Worm (Caenorhabditis elegans) whole organism, late embryonic: Measurements from ENCODE around the gene wrt-2.

Experiments
- C08G9.2 ChIP-seq: sonication (generic microtip); optimal IDR thresholded peaks from 2 replicates; lab custom pipeline; 2016; ENCODE audit warnings: mild to moderate bottlenecking, missing genetic modification characterization, moderate library complexity, missing compliant biosample characterization
- C38D4.7 ChIP-seq: fragments of 200-800 bp; sonication (Bioruptor generic); optimal IDR thresholded peaks from 2 replicates; lab custom pipeline; 2018; ENCODE audit warnings: mild to moderate bottlenecking, missing genetic modification characterization, moderate library complexity, missing compliant biosample characterization
- F13H6.1 ChIP-seq: sonication (generic microtip); optimal IDR thresholded peaks from 2 replicates; lab custom pipeline; 2016; ENCODE audit warnings: missing genetic modification characterization, missing compliant biosample characterization
- K09A11.1 ChIP-seq: sonication (generic microtip); optimal IDR thresholded peaks from 2 replicates; lab custom pipeline; 2017; ENCODE audit warnings: antibody characterized with exemption, mild to moderate bottlenecking, missing genetic modification characterization, missing compliant biosample characterization; ENCODE audit not compliant: insufficient read depth
- Y22D7AL.16 ChIP-seq: sonication (generic microtip); optimal IDR thresholded peaks from 2 replicates; lab custom pipeline; 2016; ENCODE audit warnings: missing genetic modification characterization, missing compliant biosample characterization
- ahr-1 ChIP-seq: sonication (generic microtip); optimal IDR thresholded peaks from 2 replicates; lab custom pipeline; 2016; ENCODE audit warnings: missing genetic modification characterization, missing compliant biosample characterization
- ceh-18 ChIP-seq: sonication (generic microtip); optimal IDR thresholded peaks from 2 replicates; lab custom pipeline; 2016; ENCODE audit warnings: missing genetic modification characterization, missing compliant biosample characterization
- ceh-2 ChIP-seq: sonication (generic microtip); optimal IDR thresholded peaks from 2 replicates; lab custom pipeline; 2016; ENCODE audit warnings: missing genotype, missing genetic modification characterization, missing compliant biosample characterization
- ceh-22 ChIP-seq: sonication (generic microtip); optimal IDR thresholded peaks from 2 replicates; lab custom pipeline; 2017; ENCODE audit warnings: missing biosample characterization, missing genetic modification characterization
- ceh-24 ChIP-seq: sonication (generic microtip); optimal IDR thresholded peaks from 2 replicates; lab custom pipeline; 2016; ENCODE audit warnings: mild to moderate bottlenecking, missing genetic modification characterization, missing compliant biosample characterization
- ceh-31 ChIP-seq: sonication (generic microtip); optimal IDR thresholded peaks from 2 replicates; lab custom pipeline; 2016; ENCODE audit warnings: missing genetic modification characterization, missing compliant biosample characterization
- ceh-34 ChIP-seq: sonication (generic microtip); optimal IDR thresholded peaks from 2 replicates; lab custom pipeline; 2016; ENCODE audit warnings: mild to moderate bottlenecking, missing genetic modification characterization, missing compliant biosample characterization
- ceh-45 ChIP-seq: fragments of 200-800 bp; sonication (Bioruptor generic); IDR thresholded peaks from 2 replicates; pipeline ENCODE4 v1.3.6; 2022; ENCODE audit warnings: missing genetic modification reagents, missing genetic modification characterization, missing compliant biosample characterization
- ceh-48 ChIP-seq: sonication (generic microtip); optimal IDR thresholded peaks from 2 replicates; lab custom pipeline; 2016; ENCODE audit warnings: missing genetic modification characterization, inconsistent platforms, missing compliant biosample characterization
- ceh-9 ChIP-seq: sonication (generic microtip); optimal IDR thresholded peaks from 2 replicates; lab custom pipeline; 2016; ENCODE audit warnings: mild to moderate bottlenecking, missing genetic modification characterization, inconsistent platforms, missing compliant biosample characterization
- che-1 ChIP-seq: sonication (generic microtip); optimal IDR thresholded peaks from 2 replicates; lab custom pipeline; 2016; ENCODE audit warnings: mild to moderate bottlenecking, missing genetic modification characterization, missing compliant biosample characterization
- dmd-4 ChIP-seq: sonication (generic microtip); optimal IDR thresholded peaks from 2 replicates; lab custom pipeline; 2016; ENCODE audit warnings: borderline replicate concordance, missing genetic modification characterization, missing compliant biosample characterization
- elt-2 ChIP-seq: sonication (generic microtip); optimal IDR thresholded peaks from 2 replicates; lab custom pipeline; 2016; ENCODE audit warnings: missing genetic modification reagents, missing genetic modification characterization, missing compliant biosample characterization
- elt-4 ChIP-seq: sonication (generic microtip); optimal IDR thresholded peaks from 2 replicates; lab custom pipeline; 2016; ENCODE audit warnings: missing genetic modification characterization, missing compliant biosample characterization
- eyg-1 ChIP-seq: sonication (generic microtip); optimal IDR thresholded peaks from 2 replicates; lab custom pipeline; 2016; ENCODE audit warnings: missing genotype, missing genetic modification characterization, missing compliant biosample characterization
- fkh-10 ChIP-seq: fragments of 150-350 bp; optimal IDR thresholded peaks from 2 replicates; lab custom pipeline; 2014; ENCODE audit warnings: missing biosample characterization, missing genetic modification reagents, missing genetic modification characterization
- gmeb-2 ChIP-seq: sonication (generic microtip); optimal IDR thresholded peaks from 2 replicates; lab custom pipeline; 2016; ENCODE audit warnings: missing genetic modification characterization, inconsistent platforms, missing compliant biosample characterization
- hlh-30 ChIP-seq: sonication (generic microtip); optimal IDR thresholded peaks from 2 replicates; lab custom pipeline; 2017; ENCODE audit warnings: antibody characterized with exemption, missing genetic modification characterization, missing compliant biosample characterization; ENCODE audit not compliant: insufficient read depth
- lin-11 ChIP-seq: fragments of 200-800 bp; sonication (Bioruptor generic); optimal IDR thresholded peaks from 2 replicates; lab custom pipeline; 2018; ENCODE audit warnings: mild to moderate bottlenecking, missing genetic modification characterization, missing compliant biosample characterization
- madf-2 ChIP-seq: sonication (generic microtip); optimal IDR thresholded peaks from 2 replicates; lab custom pipeline; 2017; ENCODE audit warnings: missing genetic modification characterization, missing compliant biosample characterization
- mec-3 ChIP-seq: sonication (generic microtip); optimal IDR thresholded peaks from 2 replicates; lab custom pipeline; 2016; ENCODE audit warnings: borderline replicate concordance, missing genetic modification characterization, missing compliant biosample characterization
- nhr-11 ChIP-seq: fragments of 150-350 bp; optimal IDR thresholded peaks from 2 replicates; lab custom pipeline; 2014; ENCODE audit warnings: missing biosample characterization, missing genetic modification characterization
- npax-4 ChIP-seq: sonication (generic microtip); optimal IDR thresholded peaks from 2 replicates; lab custom pipeline; 2016; ENCODE audit warnings: missing genetic modification characterization, missing compliant biosample characterization
- pat-9 ChIP-seq: fragments of 200-800 bp; sonication (Bioruptor generic); optimal IDR thresholded peaks from 2 replicates; lab custom pipeline; 2018; ENCODE audit warnings: mild to moderate bottlenecking, missing genetic modification characterization, moderate library complexity, missing compliant biosample characterization
- pha-4 ChIP-seq: fragments of 150-350 bp; optimal IDR thresholded peaks from 2 replicates; lab custom pipeline; 2018; ENCODE audit warnings: missing biosample characterization, missing genetic modification reagents, missing genetic modification characterization
- pros-1 ChIP-seq: fragments of 150-350 bp; optimal IDR thresholded peaks from 2 replicates; lab custom pipeline; 2014; ENCODE audit warnings: missing biosample characterization, missing genetic modification reagents, missing genetic modification characterization
- ref-2 ChIP-seq: sonication (generic microtip); optimal IDR thresholded peaks from 2 replicates; lab custom pipeline; 2016; ENCODE audit warnings: missing genetic modification characterization, missing compliant biosample characterization
- sox-4 ChIP-seq: sonication (generic microtip); optimal IDR thresholded peaks from 2 replicates; lab custom pipeline; 2017; ENCODE audit warnings: mild to moderate bottlenecking, missing genetic modification characterization, inconsistent platforms, missing compliant biosample characterization
- unc-3 ChIP-seq, 2 experiments: fragments of 200-800 bp in 1 of 2; sonication (Bioruptor generic) in 1 of 2; sonication (generic microtip) in 1 of 2; conservative IDR thresholded peaks in 1 of 2; optimal IDR thresholded peaks in 1 of 2; 2 replicates each; pipeline versions ENCODE4 v1.3.6 to Lab custom; 2016 to 2022; ENCODE audit warnings: missing compliant biosample characterization in 2 of 2, missing genetic modification characterization in 2 of 2, missing genetic modification reagents in 1 of 2
- unc-86 ChIP-seq: sonication (generic microtip); optimal IDR thresholded peaks from 2 replicates; lab custom pipeline; 2016; ENCODE audit warnings: missing genetic modification characterization, missing compliant biosample characterization
- ztf-16 ChIP-seq: sonication (generic microtip); optimal IDR thresholded peaks from 2 replicates; lab custom pipeline; 2017; ENCODE audit warnings: missing genetic modification characterization, missing compliant biosample characterization

wrt-2 gene

DNA sequence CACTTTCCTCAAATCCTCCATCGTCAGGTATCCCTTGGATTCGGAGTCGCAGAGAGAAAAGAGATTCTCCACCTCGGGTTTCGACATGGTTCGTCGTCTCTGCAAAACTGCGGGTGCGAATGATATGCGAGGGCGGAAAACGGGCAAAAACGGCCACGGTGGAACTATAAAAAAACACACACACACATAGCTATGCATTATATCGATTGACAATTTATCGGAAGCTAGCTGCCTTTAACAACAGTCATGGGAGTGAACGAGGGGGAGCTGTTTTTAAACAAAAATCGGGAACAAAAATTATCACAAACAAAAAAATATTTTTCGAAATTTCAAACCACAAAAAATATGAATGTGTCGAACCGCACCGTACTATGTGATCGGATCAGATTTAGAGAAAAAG lies 34.9 kb downstream of the wrt-2 start, which contains the start of gene rsef-1:
TSS of gene rsef-1 (minus strand) at position 101 of the 400 bp plus-strand sequence.
- TF ChIP-seq sox-4 (tag; lab: Kevin White, UChicago): no peak
- TF ChIP-seq eyg-1 (tag; lab: Kevin White, UChicago): no peak
- TF ChIP-seq unc-3 (GFP tag; conservative IDR thresholded peaks at IDR 0.05; lab: Robert Waterston, UW): no peak
- no peak for TF ChIP-seq unc-3 (tag; optimal IDR thresholded peaks at IDR 0.05; lab: Kevin White, UChicago)

DNA sequence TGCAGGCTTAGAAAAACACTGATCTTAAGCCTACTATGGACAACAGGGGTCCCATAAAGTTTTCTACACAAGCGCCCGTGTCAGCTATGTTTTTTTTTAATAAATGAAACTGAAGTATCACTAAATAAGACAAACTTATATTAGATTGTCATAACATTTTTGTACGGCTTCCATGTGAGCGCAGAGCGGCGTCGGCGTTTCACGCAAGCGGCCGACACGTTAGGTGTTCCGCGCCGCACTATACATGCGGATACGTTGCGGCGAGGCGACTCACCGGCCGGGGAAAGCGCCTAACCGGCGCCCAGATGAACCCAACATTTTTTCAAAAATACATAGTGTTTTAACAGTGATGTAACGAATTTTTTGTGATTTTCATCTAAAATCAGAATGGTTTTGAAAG lies 36.5 kb downstream of the wrt-2 start:
- TF ChIP-seq ceh-45 (GFP tag; lab: Robert Waterston, UW): no peak
- TF ChIP-seq ceh-22 (tag; lab: Kevin White, UChicago): no peak
- TF ChIP-seq ceh-18 (tag; lab: Kevin White, UChicago): no peak
- TF ChIP-seq mec-3 (tag; lab: Kevin White, UChicago): no peak
- no peak for TF ChIP-seq npax-4
- no peak for TF ChIP-seq ceh-34 (tag; lab: Kevin White, UChicago)
- TF ChIP-seq che-1 (tag; lab: Kevin White, UChicago): no peak
- TF ChIP-seq pha-4 (tag; lab: Kevin White, UChicago): no peak
- no peak for TF ChIP-seq K09A11.1
- TF ChIP-seq elt-4 (tag; lab: Kevin White, UChicago): no peak
- TF ChIP-seq nhr-11 (tag; lab: Kevin White, UChicago): no peak
- no peak for TF ChIP-seq ref-2 (tag; lab: Kevin White, UChicago)
- no peak for TF ChIP-seq ceh-2 (tag; lab: Kevin White, UChicago)
- no peak for TF ChIP-seq ceh-9 (tag; lab: Kevin White, UChicago)
- no peak for TF ChIP-seq madf-2 (tag; lab: Kevin White, UChicago)
- no peak for TF ChIP-seq C38D4.7 (GFP tag; lab: Kevin White, UChicago)
- no peak for TF ChIP-seq Y22D7AL.16 (tag; lab: Kevin White, UChicago)
- TF ChIP-seq gmeb-2: no peak
- no peak for TF ChIP-seq C08G9.2

DNA sequence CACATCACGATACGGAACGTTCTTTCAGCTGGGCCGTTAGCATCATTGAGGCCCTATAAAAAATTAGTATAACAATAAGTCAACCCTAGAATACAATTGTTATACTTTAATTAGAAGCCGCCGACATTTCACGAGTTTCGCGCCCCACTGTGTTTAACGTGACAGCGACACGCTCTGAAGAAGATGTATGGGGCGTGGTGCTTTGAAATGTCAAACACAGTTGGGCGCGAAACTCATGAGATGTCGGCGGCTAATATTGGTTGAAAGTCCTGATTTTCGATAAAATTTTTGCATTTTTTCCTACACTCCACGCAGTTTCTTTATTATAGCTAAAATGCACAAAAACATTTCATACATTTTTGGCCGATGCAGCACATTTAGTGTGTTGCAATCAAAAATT lies 38.1 kb downstream of the wrt-2 start:
- no peak for TF ChIP-seq ceh-31 (tag; lab: Kevin White, UChicago)
- TF ChIP-seq hlh-30 (tag; lab: Kevin White, UChicago): no peak
- no peak for TF ChIP-seq che-1 (tag; lab: Kevin White, UChicago)
- TF ChIP-seq dmd-4: no peak
- no peak for TF ChIP-seq elt-2 (tag; lab: Kevin White, UChicago)
- TF ChIP-seq K09A11.1: no peak
- no peak for TF ChIP-seq ztf-16 (tag; lab: Kevin White, UChicago)
- no peak for TF ChIP-seq ceh-48 (tag; lab: Kevin White, UChicago)
- TF ChIP-seq unc-86 (tag; lab: Kevin White, UChicago): no peak
- no peak for TF ChIP-seq F13H6.1 (tag; lab: Kevin White, UChicago)

DNA sequence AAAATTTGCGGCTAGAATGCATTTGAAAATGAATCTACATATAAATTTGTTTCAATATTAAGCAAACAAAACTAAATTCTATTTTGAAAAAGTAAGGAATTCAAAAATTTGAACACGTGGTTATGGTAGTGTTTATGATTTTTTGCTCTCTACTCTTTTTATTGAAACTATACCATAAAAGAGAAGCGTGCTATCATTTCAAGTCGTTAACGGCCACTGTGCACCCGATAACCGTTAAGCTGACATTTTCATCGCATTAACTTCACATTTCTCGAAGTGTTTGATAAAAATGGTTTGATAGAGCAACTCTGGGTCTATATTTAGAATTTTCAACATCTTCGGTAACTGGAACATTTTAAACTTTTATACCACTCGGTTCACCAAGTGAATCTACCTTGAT lies 39.3 kb downstream of the wrt-2 start, which contains the start of gene twk-26:
TSS of gene twk-26 (minus strand) at position 23 of the 400 bp plus-strand sequence.
- TF ChIP-seq ahr-1: no peak
- TF ChIP-seq nhr-11 (tag; lab: Kevin White, UChicago): no peak
- TF ChIP-seq hlh-30 (tag; lab: Kevin White, UChicago): no peak
- no peak for TF ChIP-seq pros-1 (tag; lab: Kevin White, UChicago)
- TF ChIP-seq gmeb-2: no peak

DNA sequence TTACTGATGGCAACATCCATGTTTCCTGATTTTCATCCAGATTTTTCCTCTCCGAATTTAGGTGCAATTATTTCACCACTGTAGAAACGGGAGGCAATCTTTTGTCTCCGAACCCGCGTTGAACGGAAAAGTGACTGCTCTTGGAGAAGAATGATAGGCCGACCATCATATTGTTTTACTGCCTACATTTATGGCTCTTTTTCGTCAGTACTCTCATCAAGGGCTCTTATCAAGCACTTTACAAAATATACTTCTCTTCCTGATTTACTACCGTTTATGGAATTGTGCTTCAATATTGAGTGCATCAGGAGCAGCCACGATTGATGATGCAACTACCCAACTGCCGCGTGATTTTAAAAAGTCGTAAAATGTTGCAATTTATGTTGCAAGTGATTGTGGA lies 39.8 kb downstream of the wrt-2 start:
- TF ChIP-seq fkh-10 (no peak), ceh-24 (tag; lab: Kevin White, UChicago) (no peak), eyg-1 (tag; lab: Kevin White, UChicago) (no peak), dmd-4 (no peak), lin-11 (no peak), ceh-48 (tag; lab: Kevin White, UChicago) (no peak), ref-2 (tag; lab: Kevin White, UChicago) (no peak), C08G9.2 (no peak), pat-9 (tag; lab: Kevin White, UChicago) (no peak)
